Comparison of ENCODE assay signal across 1 fruit fly cellular context in genomic region chrX:4324781-4325180, dm6.
TF ChIP-seq lines count a peak whose summit lies in the region.

No protein-coding gene starts in this region.

TF ChIP-seq in whole organism, embryonic, 481 proteins besides CTCF, POLR2A, EP300 and RAD21 (continued from another document):
- TF ChIP-seq Stat92E (GFP tag; optimal IDR thresholded peaks at IDR 0.05; lab: Kevin White, UChicago) (no peak), CG6654 (GFP tag; optimal IDR thresholded peaks at IDR 0.05; lab: Kevin White, UChicago) (peak; percentile 89), yki (optimal IDR thresholded peaks at IDR 0.05; lab: Kevin White, UChicago) (no peak), crol (GFP tag; IDR thresholded peaks at IDR 0.05; lab: Robert Waterston, UW) (peak; percentile 70), Rx (GFP tag; IDR thresholded peaks at IDR 0.05; lab: Robert Waterston, UW) (peak; percentile 97), B-H1 (GFP tag; IDR thresholded peaks at IDR 0.05; lab: Robert Waterston, UW) (peak; percentile 98), cwo (GFP tag; optimal IDR thresholded peaks at IDR 0.05; lab: Kevin White, UChicago) (peak; percentile 97), ems (GFP tag; optimal IDR thresholded peaks at IDR 0.05; lab: Kevin White, UChicago) (peak; percentile 98), CG11504 (tag; optimal IDR thresholded peaks at IDR 0.05; lab: Kevin White, UChicago) (peak; percentile 97), CG10462 (GFP tag; optimal IDR thresholded peaks at IDR 0.05; lab: Kevin White, UChicago) (peak; percentile 92), Kr (GFP tag; optimal IDR thresholded peaks at IDR 0.05; lab: Kevin White, UChicago) (no peak), ase (GFP tag; IDR thresholded peaks at IDR 0.05; lab: Robert Waterston, UW) (peak; percentile 99), CG12155 (GFP tag; optimal IDR thresholded peaks at IDR 0.05; lab: Kevin White, UChicago) (peak; percentile 98), Dref (GFP tag; IDR thresholded peaks at IDR 0.05; lab: Robert Waterston, UW) (peak; percentile 54), CG9727 (GFP tag; optimal IDR thresholded peaks at IDR 0.05; lab: Kevin White, UChicago) (peak; percentile 94), Lhr (GFP tag; optimal IDR thresholded peaks at IDR 0.05; lab: Kevin White, UChicago) (peak; percentile 85), MTF-1 (GFP tag; optimal IDR thresholded peaks at IDR 0.05; lab: Kevin White, UChicago; ENCODE audit: borderline replicate concordance) (peak; percentile 94), az2 (GFP tag; optimal IDR thresholded peaks at IDR 0.05; lab: Kevin White, UChicago) (peak; percentile 97), twi (tag; optimal IDR thresholded peaks at IDR 0.05; lab: Kevin White, UChicago) (peak; percentile 93), CG2875 (GFP tag; optimal IDR thresholded peaks at IDR 0.05; lab: Kevin White, UChicago) (peak; percentile 93), CG17385 (GFP tag; optimal IDR thresholded peaks at IDR 0.05; lab: Kevin White, UChicago) (peak; percentile 97), dan (GFP tag; IDR thresholded peaks at IDR 0.05; lab: Robert Waterston, UW) (peak; percentile 88), aop (GFP tag; IDR thresholded peaks at IDR 0.05; lab: Robert Waterston, UW) (peak; percentile 97), CG11560 (tag; IDR thresholded peaks at IDR 0.05; lab: Robert Waterston, UW) (peak; percentile 94), Bdp1 (GFP tag; optimal IDR thresholded peaks at IDR 0.05; lab: Kevin White, UChicago) (peak; percentile 90), stc (GFP tag; IDR thresholded peaks at IDR 0.05; lab: Robert Waterston, UW) (peak; percentile 98), Dad (GFP tag; optimal IDR thresholded peaks at IDR 0.05; lab: Kevin White, UChicago) (peak; percentile 97), Sox100B (GFP tag; optimal IDR thresholded peaks at IDR 0.05; lab: Kevin White, UChicago) (peak; percentile 93), prd (optimal IDR thresholded peaks at IDR 0.05; lab: Kevin White, UChicago) (no peak), prd (GFP tag; IDR thresholded peaks at IDR 0.05; lab: Robert Waterston, UW) (peak; percentile 99), CG4854 (GFP tag; optimal IDR thresholded peaks at IDR 0.05; lab: Kevin White, UChicago) (peak; percentile 96), E2f1 (GFP tag; IDR thresholded peaks at IDR 0.05; lab: Robert Waterston, UW) (peak; percentile 99), da (GFP tag; optimal IDR thresholded peaks at IDR 0.05; lab: Kevin White, UChicago) (peak; percentile 92), CG3065 (GFP tag; optimal IDR thresholded peaks at IDR 0.05; lab: Kevin White, UChicago) (peak; percentile 95), CG3726 (GFP tag; IDR thresholded peaks at IDR 0.05; lab: Robert Waterston, UW) (peak; percentile 98), D19B (GFP tag; optimal IDR thresholded peaks at IDR 0.05; lab: Kevin White, UChicago) (peak; percentile 96), ham (GFP tag; IDR thresholded peaks at IDR 0.05; lab: Robert Waterston, UW) (peak; percentile 97), zf30C (GFP tag; optimal IDR thresholded peaks at IDR 0.05; lab: Kevin White, UChicago) (peak; percentile 42), CG2712 (tag; optimal IDR thresholded peaks at IDR 0.05; lab: Kevin White, UChicago) (peak; percentile 96), CG5953 (GFP tag; IDR thresholded peaks at IDR 0.05; lab: Robert Waterston, UW) (peak; percentile 98), her (GFP tag; optimal IDR thresholded peaks at IDR 0.05; lab: Kevin White, UChicago) (peak; percentile 97), CG11085 (GFP tag; IDR thresholded peaks at IDR 0.05; lab: Robert Waterston, UW) (peak; percentile 99), CG7963 (GFP tag; IDR thresholded peaks at IDR 0.05; lab: Robert Waterston, UW; ENCODE audit: partially characterized antibody) (no peak), CG14050 (GFP tag; IDR thresholded peaks at IDR 0.05; lab: Robert Waterston, UW) (peak; percentile 98), ro (GFP tag; IDR thresholded peaks at IDR 0.05; lab: Robert Waterston, UW) (peak; percentile 94), CG3407 (GFP tag; optimal IDR thresholded peaks at IDR 0.05; lab: Kevin White, UChicago) (peak; percentile 91), CG10431 (GFP tag; optimal IDR thresholded peaks at IDR 0.05; lab: Kevin White, UChicago) (peak; percentile 85), Dll (GFP tag; IDR thresholded peaks at IDR 0.05; lab: Robert Waterston, UW; ENCODE audit: partially characterized antibody) (no peak), Trl (optimal IDR thresholded peaks at IDR 0.05; lab: Kevin White, UChicago) (peak; percentile 47 to 90), Trl (GFP tag; optimal IDR thresholded peaks at IDR 0.05; lab: Kevin White, UChicago) (peak; percentile 97), salm (tag; optimal IDR thresholded peaks at IDR 0.05; lab: Kevin White, UChicago) (peak; percentile 94), lola (GFP tag; optimal IDR thresholded peaks at IDR 0.05; lab: Kevin White, UChicago) (peak in 1 of 3 experiments; percentile 78), CG17186 (GFP tag; optimal IDR thresholded peaks at IDR 0.05; lab: Kevin White, UChicago) (peak; percentile 89), dm (GFP tag; optimal IDR thresholded peaks at IDR 0.05; lab: Kevin White, UChicago) (peak; percentile 94), H2.0 (GFP tag; IDR thresholded peaks at IDR 0.05; lab: Robert Waterston, UW) (peak; percentile 99), CG31388 (GFP tag; optimal IDR thresholded peaks at IDR 0.05; lab: Kevin White, UChicago) (peak; percentile 97), CG4328 (GFP tag; optimal IDR thresholded peaks at IDR 0.05; lab: Kevin White, UChicago) (peak; percentile 98), CG18764 (GFP tag; optimal IDR thresholded peaks at IDR 0.05; lab: Kevin White, UChicago) (peak; percentile 95), Spps (tag; optimal IDR thresholded peaks at IDR 0.05; lab: Kevin White, UChicago) (peak; percentile 67), kah (GFP tag; optimal IDR thresholded peaks at IDR 0.05; lab: Kevin White, UChicago) (peak; percentile 91), emc (GFP tag; optimal IDR thresholded peaks at IDR 0.05; lab: Kevin White, UChicago) (peak; percentile 97), Awh (GFP tag; IDR thresholded peaks at IDR 0.05; lab: Robert Waterston, UW) (peak; percentile 99), crc (GFP tag; optimal IDR thresholded peaks at IDR 0.05; lab: Kevin White, UChicago) (peak; percentile 97), CG3995 (GFP tag; optimal IDR thresholded peaks at IDR 0.05; lab: Kevin White, UChicago) (peak; percentile 86), TFAM (GFP tag; optimal IDR thresholded peaks at IDR 0.05; lab: Kevin White, UChicago) (peak; percentile 59), gcm2 (GFP tag; optimal IDR thresholded peaks at IDR 0.05; lab: Kevin White, UChicago) (peak; percentile 95), luna (GFP tag; optimal IDR thresholded peaks at IDR 0.05; lab: Kevin White, UChicago) (peak; percentile 97), unpg (GFP tag; optimal IDR thresholded peaks at IDR 0.05; lab: Kevin White, UChicago) (peak; percentile 98), Lpt (GFP tag; optimal IDR thresholded peaks at IDR 0.05; lab: Kevin White, UChicago) (no peak), insv (GFP tag; optimal IDR thresholded peaks at IDR 0.05; lab: Kevin White, UChicago) (peak; percentile 16 to 77), CG10267 (tag; optimal IDR thresholded peaks at IDR 0.05; lab: Kevin White, UChicago) (peak; percentile 87), CG16779 (GFP tag; IDR thresholded peaks at IDR 0.05; lab: Robert Waterston, UW) (peak; percentile 99), bowl (GFP tag; IDR thresholded peaks at IDR 0.05; lab: Robert Waterston, UW) (peak; percentile 97), CG8359 (GFP tag; optimal IDR thresholded peaks at IDR 0.05; lab: Kevin White, UChicago; ENCODE audit: borderline replicate concordance) (peak; percentile 86), CG4360 (GFP tag; IDR thresholded peaks at IDR 0.05; lab: Robert Waterston, UW) (peak; percentile 78), CG43689 (GFP tag; IDR thresholded peaks at IDR 0.05; lab: Robert Waterston, UW) (peak; percentile 97), sima (GFP tag; optimal IDR thresholded peaks at IDR 0.05; lab: Kevin White, UChicago) (peak; percentile 95), Mad (GFP tag; optimal IDR thresholded peaks at IDR 0.05; lab: Kevin White, UChicago) (peak; percentile 97), CG3281 (GFP tag; optimal IDR thresholded peaks at IDR 0.05; lab: Kevin White, UChicago) (peak; percentile 98), z (GFP tag; IDR thresholded peaks at IDR 0.05; lab: Robert Waterston, UW) (peak; percentile 73), CG34376 (GFP tag; optimal IDR thresholded peaks at IDR 0.05; lab: Kevin White, UChicago) (peak; percentile 99), NfI (GFP tag; optimal IDR thresholded peaks at IDR 0.05; lab: Kevin White, UChicago) (peak; percentile 99), CG2678 (tag; optimal IDR thresholded peaks at IDR 0.05; lab: Kevin White, UChicago) (peak; percentile 99), CG17912 (GFP tag; optimal IDR thresholded peaks at IDR 0.05; lab: Kevin White, UChicago) (peak; percentile 96), maf-S (GFP tag; optimal IDR thresholded peaks at IDR 0.05; lab: Kevin White, UChicago) (peak; percentile 98), hbn (GFP tag; IDR thresholded peaks at IDR 0.05; lab: Robert Waterston, UW; ENCODE audit: partially characterized antibody) (no peak), croc (GFP tag; conservative IDR thresholded peaks at IDR 0.05; lab: Robert Waterston, UW) (peak; percentile 96), tgo (GFP tag; IDR thresholded peaks at IDR 0.05; lab: Robert Waterston, UW) (peak; percentile 99), CG13296 (GFP tag; optimal IDR thresholded peaks at IDR 0.05; lab: Kevin White, UChicago) (peak; percentile 99), Dbx (GFP tag; IDR thresholded peaks at IDR 0.05; lab: Robert Waterston, UW) (peak; percentile 100), seq (GFP tag; IDR thresholded peaks at IDR 0.05; lab: Robert Waterston, UW) (peak; percentile 99), Oaz (GFP tag; IDR thresholded peaks at IDR 0.05; lab: Robert Waterston, UW) (peak; percentile 98), dmrt99B (tag; optimal IDR thresholded peaks at IDR 0.05; lab: Kevin White, UChicago) (peak; percentile 98), hkb (optimal IDR thresholded peaks at IDR 0.05; lab: Kevin White, UChicago) (no peak), hkb (GFP tag; IDR thresholded peaks at IDR 0.05; lab: Robert Waterston, UW) (peak; percentile 99), kni (GFP tag; optimal IDR thresholded peaks at IDR 0.05; lab: Kevin White, UChicago) (peak; percentile 86), fu2 (GFP tag; optimal IDR thresholded peaks at IDR 0.05; lab: Kevin White, UChicago) (peak; percentile 98), odd (GFP tag; optimal IDR thresholded peaks at IDR 0.05; lab: Kevin White, UChicago) (peak; percentile 96), CG1233 (GFP tag; optimal IDR thresholded peaks at IDR 0.05; lab: Kevin White, UChicago) (peak; percentile 97), abd-A (tag; optimal IDR thresholded peaks at IDR 0.05; lab: Kevin White, UChicago) (peak; percentile 84), Jarid2 (GFP tag; optimal IDR thresholded peaks at IDR 0.05; lab: Kevin White, UChicago) (peak; percentile 87), caup (GFP tag; optimal IDR thresholded peaks at IDR 0.05; lab: Kevin White, UChicago; ENCODE audit: severe bottlenecking) (peak; percentile 99), CG11398 (GFP tag; optimal IDR thresholded peaks at IDR 0.05; lab: Kevin White, UChicago) (peak; percentile 96), sna (GFP tag; IDR thresholded peaks at IDR 0.05; lab: Robert Waterston, UW; ENCODE audit: partially characterized antibody) (no peak), Sry-δ (GFP tag; optimal IDR thresholded peaks at IDR 0.05; lab: Kevin White, UChicago) (peak; percentile 75), unc-4 (GFP tag; IDR thresholded peaks at IDR 0.05; lab: Robert Waterston, UW; ENCODE audit: partially characterized antibody) (0 out of 2 replicates have a peak, but pooled peaks have one; percentile 30), CG16813 (GFP tag; IDR thresholded peaks at IDR 0.05; lab: Robert Waterston, UW; ENCODE audit: partially characterized antibody) (no peak), scrt (GFP tag; optimal IDR thresholded peaks at IDR 0.05; lab: Kevin White, UChicago) (peak; percentile 96), al (GFP tag; IDR thresholded peaks at IDR 0.05; lab: Robert Waterston, UW) (peak; percentile 99), stwl (tag; optimal IDR thresholded peaks at IDR 0.05; lab: Kevin White, UChicago) (no peak), nerfin-2 (GFP tag; IDR thresholded peaks at IDR 0.05; lab: Robert Waterston, UW; ENCODE audit: partially characterized antibody) (no peak)
